Fruit fly (Drosophila melanogaster) whole organism, embryonic: ENCODE measurements around the gene usp.
A peak's percentile ranks its signal among the peaks of the same experiment; 100 is the strongest.

Source experiments
- Atf3 ChIP-seq: fragments of 200-800 bp; sonication (Bioruptor generic); optimal IDR thresholded peaks from 3 replicates; lab custom pipeline; 2016; ENCODE audit warnings: missing biosample characterization, missing genetic modification characterization
- C15 ChIP-seq: fragments of 200-800 bp; sonication (Bioruptor generic); IDR thresholded peaks from 3 replicates; pipeline ENCODE4 v1.3.6; 2022; ENCODE audit warnings: missing biosample characterization, missing genetic modification characterization
- CG10431 ChIP-seq: fragments of 200-800 bp; sonication (Bioruptor generic); optimal IDR thresholded peaks from 3 replicates; lab custom pipeline; 2018; ENCODE audit warnings: missing biosample characterization, mild to moderate bottlenecking, missing genetic modification characterization
- CG11085 ChIP-seq: fragments of 200-800 bp; sonication (Bioruptor generic); IDR thresholded peaks from 2 replicates; pipeline ENCODE4 v1.3.6; 2022; ENCODE audit warnings: missing biosample characterization, missing genetic modification characterization
- CG11398 ChIP-seq: fragments of 200-800 bp; sonication (Bioruptor generic); optimal IDR thresholded peaks from 2 replicates; lab custom pipeline; 2016; ENCODE audit warnings: missing biosample characterization, missing genetic modification characterization
- CG11456 ChIP-seq: fragments of 200-800 bp; sonication (Bioruptor generic); IDR thresholded peaks from 3 replicates; pipeline ENCODE4 v1.3.6; 2022; ENCODE audit warnings: missing biosample characterization, missing genetic modification characterization
- CG12071 ChIP-seq: fragments of 200-800 bp; sonication (Bioruptor generic); optimal IDR thresholded peaks from 3 replicates; lab custom pipeline; 2018; ENCODE audit warnings: missing biosample characterization, mild to moderate bottlenecking, missing genetic modification characterization
- CG14965 ChIP-seq: fragments of 200-800 bp; sonication (Bioruptor generic); optimal IDR thresholded peaks from 2 replicates; lab custom pipeline; 2016; ENCODE audit warnings: missing biosample characterization, missing genetic modification characterization, borderline replicate concordance
- CG15479 ChIP-seq: fragments of 200-800 bp; sonication (Bioruptor generic); optimal IDR thresholded peaks from 3 replicates; lab custom pipeline; 2019; ENCODE audit warnings: missing biosample characterization, mild to moderate bottlenecking, missing genetic modification characterization, moderate library complexity
- CG17359 ChIP-seq: fragments of 200-800 bp; sonication (Bioruptor generic); optimal IDR thresholded peaks from 3 replicates; lab custom pipeline; 2018; ENCODE audit warnings: missing biosample characterization, mild to moderate bottlenecking, missing genetic modification characterization, moderate library complexity
- CG1832 ChIP-seq: fragments of 200-800 bp; sonication (Bioruptor generic); optimal IDR thresholded peaks from 2 replicates; lab custom pipeline; 2017; ENCODE audit warnings: missing biosample characterization, mild to moderate bottlenecking, missing genetic modification characterization, inconsistent platforms
- CG2712 ChIP-seq: fragments of 200-800 bp; optimal IDR thresholded peaks from 3 replicates; lab custom pipeline; 2019; ENCODE audit warnings: missing biosample characterization, mild to moderate bottlenecking, missing genetic modification characterization, moderate library complexity
- CG2889 ChIP-seq: fragments of 200-800 bp; sonication (Bioruptor generic); IDR thresholded peaks from 3 replicates; pipeline ENCODE4 v1.3.6; 2022; ENCODE audit warnings: missing biosample characterization, missing genetic modification characterization
- CG32532 ChIP-seq: fragments of 200-800 bp; sonication (Bioruptor generic); IDR thresholded peaks from 2 replicates; pipeline ENCODE4 v1.3.6; 2022; ENCODE audit warnings: missing biosample characterization, missing genetic modification characterization
- CG34224 ChIP-seq: fragments of 200-800 bp; sonication (Bioruptor generic); IDR thresholded peaks from 3 replicates; pipeline ENCODE4 v1.3.6; 2022; ENCODE audit warnings: missing biosample characterization, missing genetic modification characterization; ENCODE audit not compliant: partially characterized antibody
- CG7556 ChIP-seq: fragments of 200-800 bp; sonication (Bioruptor generic); optimal IDR thresholded peaks from 2 replicates; lab custom pipeline; 2017; ENCODE audit warnings: missing biosample characterization, mild to moderate bottlenecking, missing genetic modification characterization
- CG7963 ChIP-seq: fragments of 200-800 bp; sonication (Bioruptor generic); IDR thresholded peaks from 3 replicates; pipeline ENCODE4 v1.3.6; 2022; ENCODE audit warnings: missing biosample characterization, missing genetic modification characterization; ENCODE audit not compliant: partially characterized antibody
- CG8359 ChIP-seq: fragments of 200-800 bp; sonication (Bioruptor generic); optimal IDR thresholded peaks from 2 replicates; lab custom pipeline; 2017; ENCODE audit warnings: missing biosample characterization, mild to moderate bottlenecking, missing genetic modification characterization, borderline replicate concordance
- CG9932 ChIP-seq: fragments of 200-800 bp; sonication (Bioruptor generic); IDR thresholded peaks from 2 replicates; pipeline ENCODE4 v1.3.6; 2022; ENCODE audit warnings: missing biosample characterization, missing genetic modification characterization
- CTCF ChIP-seq: fragments of 200-800 bp; sonication (Bioruptor generic); optimal IDR thresholded peaks from 2 replicates; lab custom pipeline; 2017; ENCODE audit warnings: missing biosample characterization, mild to moderate bottlenecking, missing genetic modification characterization, moderate library complexity
- Chrac-16 ChIP-seq: fragments of 200-800 bp; sonication (Bioruptor generic); optimal IDR thresholded peaks from 3 replicates; lab custom pipeline; 2016; ENCODE audit warnings: missing biosample characterization, missing genetic modification characterization
- Dbx ChIP-seq: fragments of 200-800 bp; sonication (Bioruptor generic); IDR thresholded peaks from 3 replicates; pipeline ENCODE4 v1.3.6; 2022; ENCODE audit warnings: missing biosample characterization, missing genetic modification characterization
- Dll ChIP-seq: fragments of 200-800 bp; sonication (Bioruptor generic); IDR thresholded peaks from 4 replicates; pipeline ENCODE4 v1.3.6; 2022; ENCODE audit warnings: missing biosample characterization, missing genetic modification characterization; ENCODE audit not compliant: partially characterized antibody
- Hsf ChIP-seq: fragments of 200-800 bp; sonication (Bioruptor generic); optimal IDR thresholded peaks from 3 replicates; lab custom pipeline; 2016; ENCODE audit warnings: missing biosample characterization, missing genetic modification characterization
- Kr ChIP-seq: fragments of 200-800 bp; sonication (Bioruptor generic); optimal IDR thresholded peaks from 2 replicates; lab custom pipeline; 2017; ENCODE audit warnings: missing biosample characterization, mild to moderate bottlenecking, missing genetic modification characterization
- Mrtf ChIP-seq: fragments of 200-800 bp; sonication (Bioruptor generic); IDR thresholded peaks from 3 replicates; pipeline ENCODE4 v1.3.6; 2022; ENCODE audit warnings: missing biosample characterization, missing genetic modification characterization
- NC2β ChIP-seq: fragments of 200-800 bp; sonication (Bioruptor generic); optimal IDR thresholded peaks from 2 replicates; lab custom pipeline; 2016; ENCODE audit warnings: missing biosample characterization, missing genetic modification characterization
- Nf-YB ChIP-seq: fragments of 200-800 bp; sonication (Bioruptor generic); optimal IDR thresholded peaks from 3 replicates; lab custom pipeline; 2019; ENCODE audit warnings: missing biosample characterization, mild to moderate bottlenecking, missing genetic modification characterization, moderate library complexity
- Ptx1 ChIP-seq: fragments of 200-800 bp; sonication (Bioruptor generic); IDR thresholded peaks from 2 replicates; pipeline ENCODE4 v1.3.6; 2022; ENCODE audit warnings: missing biosample characterization, missing genetic modification characterization
- Rfx ChIP-seq: fragments of 200-800 bp; sonication (Bioruptor generic); IDR thresholded peaks from 2 replicates; pipeline ENCODE4 v1.3.6; 2022; ENCODE audit warnings: missing biosample characterization, missing genetic modification characterization
- Rx ChIP-seq: fragments of 200-800 bp; sonication (Bioruptor generic); IDR thresholded peaks from 2 replicates; pipeline ENCODE4 v1.3.6; 2022; ENCODE audit warnings: missing biosample characterization, missing genetic modification characterization
- amos ChIP-seq: fragments of 200-800 bp; sonication (Bioruptor generic); IDR thresholded peaks from 2 replicates; pipeline ENCODE4 v1.3.6; 2022; ENCODE audit warnings: missing biosample characterization, missing genetic modification characterization; ENCODE audit not compliant: partially characterized antibody
- ase ChIP-seq: fragments of 200-800 bp; sonication (Bioruptor generic); IDR thresholded peaks from 3 replicates; pipeline ENCODE4 v1.3.6; 2022; ENCODE audit warnings: missing biosample characterization, missing genetic modification characterization
- bsh ChIP-seq, 2 experiments: fragments of 200-800 bp; sonication (Bioruptor generic); optimal IDR thresholded peaks; 2 replicates each; lab custom pipeline; 2017 to 2018; ENCODE audit warnings: mild to moderate bottlenecking in 2 of 2, missing biosample characterization in 2 of 2, missing genetic modification characterization in 2 of 2, moderate library complexity in 1 of 2
- ewg ChIP-seq: fragments of 200-800 bp; sonication (Bioruptor generic); optimal IDR thresholded peaks from 3 replicates; lab custom pipeline; 2017; ENCODE audit warnings: mild to moderate bottlenecking, missing biosample characterization, missing genetic modification reagents, missing genetic modification characterization
- fd3F ChIP-seq: fragments of 200-800 bp; sonication (Bioruptor generic); optimal IDR thresholded peaks from 2 replicates; lab custom pipeline; 2018; ENCODE audit warnings: missing biosample characterization, mild to moderate bottlenecking, missing genetic modification characterization, moderate library complexity
- gro ChIP-seq: fragments of 200-800 bp; sonication (Bioruptor generic); optimal IDR thresholded peaks from 2 replicates; lab custom pipeline; 2016; ENCODE audit warnings: missing biosample characterization, missing genetic modification characterization
- hb ChIP-seq: fragments of 200-800 bp; sonication (Bioruptor generic); IDR thresholded peaks from 3 replicates; pipeline ENCODE4 v1.3.6; 2022; ENCODE audit warnings: missing biosample characterization, missing genetic modification characterization; ENCODE audit not compliant: partially characterized antibody
- hbn ChIP-seq: fragments of 200-800 bp; sonication (Bioruptor generic); IDR thresholded peaks from 2 replicates; pipeline ENCODE4 v1.3.6; 2022; ENCODE audit warnings: missing biosample characterization, missing genetic modification characterization; ENCODE audit not compliant: partially characterized antibody
- kay ChIP-seq: fragments of 200-800 bp; sonication (Bioruptor generic); optimal IDR thresholded peaks from 2 replicates; lab custom pipeline; 2016; ENCODE audit warnings: missing biosample characterization, missing genetic modification characterization
- lmd ChIP-seq: fragments of 200-800 bp; sonication (Bioruptor generic); IDR thresholded peaks from 2 replicates; pipeline ENCODE4 v1.3.6; 2022; ENCODE audit warnings: missing biosample characterization, missing genetic modification characterization
- nerfin-2 ChIP-seq: fragments of 200-800 bp; sonication (Bioruptor generic); IDR thresholded peaks from 2 replicates; pipeline ENCODE4 v1.3.6; 2022; ENCODE audit warnings: missing biosample characterization, missing genetic modification characterization; ENCODE audit not compliant: partially characterized antibody
- peb ChIP-seq: fragments of 200-800 bp; sonication (Bioruptor generic); IDR thresholded peaks from 2 replicates; pipeline ENCODE4 v1.3.6; 2022; ENCODE audit warnings: missing biosample characterization, missing genetic modification characterization
- ranshi ChIP-seq: fragments of 200-800 bp; sonication (Bioruptor generic); IDR thresholded peaks from 2 replicates; pipeline ENCODE4 v1.3.6; 2022; ENCODE audit warnings: missing biosample characterization, missing genetic modification characterization
- salm ChIP-seq: fragments of 200-800 bp; sonication (Bioruptor generic); optimal IDR thresholded peaks from 2 replicates; lab custom pipeline; 2018; ENCODE audit warnings: missing biosample characterization, mild to moderate bottlenecking, missing genetic modification characterization
- tna ChIP-seq: fragments of 200-800 bp; sonication (Bioruptor generic); IDR thresholded peaks from 2 replicates; pipeline ENCODE4 v1.3.6; 2022; ENCODE audit warnings: missing biosample characterization, missing genetic modification characterization; ENCODE audit not compliant: partially characterized antibody
- ttk ChIP-seq: fragments of 200-800 bp; sonication (Bioruptor generic); IDR thresholded peaks from 2 replicates; pipeline ENCODE4 v2.1.2; 2022; ENCODE audit warnings: missing biosample characterization, missing genetic modification characterization
- unc-4 ChIP-seq: fragments of 200-800 bp; sonication (Bioruptor generic); IDR thresholded peaks from 2 replicates; pipeline ENCODE4 v1.3.6; 2022; ENCODE audit warnings: missing biosample characterization, missing genetic modification characterization; ENCODE audit not compliant: partially characterized antibody
- wdn ChIP-seq: fragments of 200-800 bp; sonication (Bioruptor generic); IDR thresholded peaks from 2 replicates; pipeline ENCODE4 v1.3.6; 2022; ENCODE audit warnings: missing biosample characterization, missing genetic modification characterization

usp gene

DNA sequence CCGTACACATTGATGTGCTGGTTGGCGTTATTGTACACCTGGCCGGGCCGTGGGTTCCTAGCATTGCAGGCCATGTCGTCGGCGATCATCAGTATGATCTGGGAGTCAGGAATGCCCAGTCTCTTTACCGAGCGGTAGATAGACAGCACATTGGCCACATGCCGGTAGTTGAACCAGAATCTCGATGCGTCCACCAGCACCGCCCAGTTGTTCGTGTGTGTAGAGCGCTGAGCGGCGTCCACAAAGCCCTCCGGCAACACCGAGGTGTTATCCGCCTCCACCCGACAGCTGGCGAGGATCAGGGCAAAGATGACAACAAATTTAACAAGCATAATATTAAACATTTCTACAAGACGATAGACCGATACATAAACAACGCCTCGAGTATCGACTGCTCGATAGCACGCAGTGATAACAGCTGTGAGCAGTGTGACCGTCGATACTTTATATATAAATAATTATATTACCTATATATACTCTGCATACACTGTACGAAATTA, 33.1 kb downstream of the usp start, which contains the start of gene PIG-K (continued):
- TF ChIP-seq hb (GFP tag; lab: Robert Waterston, UW) (peak; percentile 61; the same call in 1 of the 3 replicates), hbn (GFP tag; lab: Robert Waterston, UW) (0 out of 2 replicates have a peak, but pooled peaks have one; percentile 24), CG7963 (GFP tag; lab: Robert Waterston, UW) (no peak), CG15479 (GFP tag; lab: Kevin White, UChicago) (no peak), nerfin-2 (GFP tag; lab: Robert Waterston, UW) (peak; percentile 52; the same call in 1 of the 2 replicates), Mrtf (no peak), CG8359 (no peak), tna (GFP tag; lab: Robert Waterston, UW) (0 out of 2 replicates have a peak, but pooled peaks have one; percentile 45), bsh (GFP tag; optimal IDR thresholded peaks at IDR 0.05; lab: Kevin White, UChicago) (no peak), kay (GFP tag; lab: Kevin White, UChicago) (no peak), unc-4 (GFP tag; lab: Robert Waterston, UW) (peak; percentile 60), C15 (GFP tag; lab: Robert Waterston, UW) (no peak), CG34224 (GFP tag; lab: Robert Waterston, UW) (peak; percentile 66), Dbx (GFP tag; lab: Robert Waterston, UW) (no peak), amos (GFP tag; lab: Robert Waterston, UW) (peak; percentile 61; the same call in 1 of the 2 replicates), gro (GFP tag; lab: Kevin White, UChicago) (no peak), Ptx1 (GFP tag; lab: Robert Waterston, UW) (no peak), Kr (no peak)

DNA sequence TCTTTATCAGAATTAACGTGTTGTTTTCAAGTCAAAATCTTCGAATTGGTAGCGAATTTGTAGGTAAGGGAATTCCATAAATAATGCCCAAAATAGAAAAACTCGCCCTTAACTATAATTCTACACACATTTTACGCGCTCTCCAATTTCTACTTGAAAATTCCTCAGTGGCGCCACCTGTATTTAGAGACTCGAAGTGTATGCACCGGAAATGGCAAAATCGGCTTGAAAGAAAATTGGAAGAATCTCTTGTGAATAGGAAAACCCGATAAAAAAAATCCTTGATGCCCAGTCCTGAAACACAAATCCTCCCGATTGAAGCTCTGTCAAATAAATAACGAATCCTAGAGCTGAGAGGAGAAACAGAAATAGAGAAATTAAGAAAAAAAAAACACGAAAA, 36.3 kb downstream of the usp start:
- peak; percentile 77 for TF ChIP-seq CG17359 (tag; lab: Kevin White, UChicago)
- peak; percentile 61 for TF ChIP-seq CG2712 (tag; lab: Kevin White, UChicago)
- TF ChIP-seq ttk (GFP tag; lab: Robert Waterston, UW) = peak; percentile 55
- peak; percentile 73; the same call in 2 of the 3 replicates for TF ChIP-seq CG11456 (GFP tag; lab: Robert Waterston, UW)
- peak; percentile 61; the same call in 1 of the 2 replicates for TF ChIP-seq CG32532
- no peak for TF ChIP-seq CG2889
- peak; percentile 52 for TF ChIP-seq Hsf (GFP tag; lab: Kevin White, UChicago)
- peak; percentile 67 for TF ChIP-seq Rfx
- TF ChIP-seq ranshi (GFP tag; lab: Robert Waterston, UW) = 0 out of 2 replicates have a peak, but pooled peaks have one; percentile 13
- TF ChIP-seq Rx (GFP tag; lab: Robert Waterston, UW) = peak; percentile 30; the same call in 1 of the 2 replicates
- TF ChIP-seq CG10431 = peak; percentile 75
- peak; percentile 46; the same call in 1 of the 2 replicates for TF ChIP-seq CG11085 (GFP tag; lab: Robert Waterston, UW)
- TF ChIP-seq CG9932 (GFP tag; lab: Robert Waterston, UW) = no peak
- no peak for TF ChIP-seq wdn (GFP tag; lab: Robert Waterston, UW)
- peak; percentile 42 for TF ChIP-seq fd3F (GFP tag; lab: Kevin White, UChicago)
- TF ChIP-seq CG7556 = no peak
- TF ChIP-seq salm (tag; lab: Kevin White, UChicago) = peak; percentile 39
- TF ChIP-seq NC2β = peak; percentile 78
- TF ChIP-seq CG14965 (GFP tag; lab: Kevin White, UChicago) = peak; percentile 26
- TF ChIP-seq CG11398 (GFP tag; lab: Kevin White, UChicago) = peak; percentile 66
- peak; percentile 35 for TF ChIP-seq Chrac-16 (GFP tag; lab: Kevin White, UChicago)
- no peak for TF ChIP-seq Dll
- TF ChIP-seq peb (GFP tag; lab: Robert Waterston, UW) = no peak
- TF ChIP-seq Atf3 (GFP tag; lab: Kevin White, UChicago) = peak; percentile 53
- peak; percentile 39 for TF ChIP-seq Nf-YB (GFP tag; lab: Kevin White, UChicago)
- TF ChIP-seq ewg (GFP tag; lab: Kevin White, UChicago) = peak; percentile 59
- peak; percentile 95 for TF ChIP-seq CTCF (GFP tag; lab: Kevin White, UChicago)
- TF ChIP-seq Ptx1 (GFP tag; lab: Robert Waterston, UW) = peak; percentile 46
- peak; percentile 67; the same call in 2 of the 3 replicates for TF ChIP-seq ase (GFP tag; lab: Robert Waterston, UW)
- peak; percentile 78 for TF ChIP-seq CG12071 (GFP tag; lab: Kevin White, UChicago)
- peak; percentile 40; the same call in 1 of the 2 replicates for TF ChIP-seq lmd (GFP tag; lab: Robert Waterston, UW)
- no peak for TF ChIP-seq CG1832 (GFP tag; lab: Kevin White, UChicago)
